Fruit fly (Drosophila melanogaster): ENCODE data around the gene Hus1-like.

Gene Hus1-like

dm6 chr3R:4813172-4813716, 1.3 kb upstream of the Hus1-like start (continued):
- no peak for TF ChIP-seq Dfd (GFP tag; optimal IDR thresholded peaks at IDR 0.05)
- TF ChIP-seq slp2 (GFP tag; optimal IDR thresholded peaks at IDR 0.05): no peak
- no peak for TF ChIP-seq Atf3 (GFP tag; optimal IDR thresholded peaks at IDR 0.05)
- TF ChIP-seq Max (GFP tag; optimal IDR thresholded peaks at IDR 0.05): peak; percentile 18
- TF ChIP-seq CG33213 (GFP tag; optimal IDR thresholded peaks at IDR 0.05): peak; percentile 43
- peak; percentile 46; the same call in 2 of the 3 replicates for TF ChIP-seq vnd (GFP tag; IDR thresholded peaks at IDR 0.05; ENCODE audit: partially characterized antibody)
- no peak for TF ChIP-seq gt (GFP tag; IDR thresholded peaks at IDR 0.05)
- no peak for TF ChIP-seq klu (GFP tag; IDR thresholded peaks at IDR 0.05)
- peak; percentile 64 for TF ChIP-seq ac (GFP tag; optimal IDR thresholded peaks at IDR 0.05)
- peak; percentile 50; the same call in 1 of the 3 replicates for TF ChIP-seq Doc3 (GFP tag; IDR thresholded peaks at IDR 0.05; ENCODE audit: partially characterized antibody)
- peak; percentile 66 for TF ChIP-seq oc (tag; optimal IDR thresholded peaks at IDR 0.05)
- peak; percentile 67 for TF ChIP-seq CG13287 (GFP tag; IDR thresholded peaks at IDR 0.05; ENCODE audit: partially characterized antibody)
- peak; percentile 73 for TF ChIP-seq lab (GFP tag; optimal IDR thresholded peaks at IDR 0.05)
- TF ChIP-seq CG9876 (GFP tag; optimal IDR thresholded peaks at IDR 0.05): no peak
- TF ChIP-seq hbn (GFP tag; IDR thresholded peaks at IDR 0.05; ENCODE audit: partially characterized antibody): peak; percentile 47; the same call in 1 of the 2 replicates
- TF ChIP-seq Blimp-1 (GFP tag; optimal IDR thresholded peaks at IDR 0.05): no peak
- TF ChIP-seq CG17802 (tag; optimal IDR thresholded peaks at IDR 0.05): peak; percentile 91
- no peak for TF ChIP-seq disco-r (GFP tag; optimal IDR thresholded peaks at IDR 0.05)
- TF ChIP-seq ind (GFP tag; optimal IDR thresholded peaks at IDR 0.05): peak; percentile 30
- TF ChIP-seq tup (GFP tag; optimal IDR thresholded peaks at IDR 0.05): no peak
- peak; percentile 23 for TF ChIP-seq Kr (GFP tag; optimal IDR thresholded peaks at IDR 0.05)
- TF ChIP-seq CG2678 (tag; optimal IDR thresholded peaks at IDR 0.05): no peak
- no peak for TF ChIP-seq CG3726 (GFP tag; IDR thresholded peaks at IDR 0.05)
- peak; percentile 5 for TF ChIP-seq NK7.1 (GFP tag; optimal IDR thresholded peaks at IDR 0.05)
- TF ChIP-seq Hmr (GFP tag; optimal IDR thresholded peaks at IDR 0.05): peak; percentile 62
- peak; percentile 42 for TF ChIP-seq tin (GFP tag; optimal IDR thresholded peaks at IDR 0.05)
- TF ChIP-seq pum (GFP tag; optimal IDR thresholded peaks at IDR 0.05): no peak
- peak; percentile 78 for TF ChIP-seq CG1529 (GFP tag; optimal IDR thresholded peaks at IDR 0.05)
- peak; percentile 4 for TF ChIP-seq CG3065 (GFP tag; optimal IDR thresholded peaks at IDR 0.05)
- TF ChIP-seq Hmx (GFP tag; optimal IDR thresholded peaks at IDR 0.05): no peak
- peak; percentile 48; the same call in 1 of the 2 replicates for TF ChIP-seq stc (GFP tag; IDR thresholded peaks at IDR 0.05)
- no peak for TF ChIP-seq Myb (GFP tag; optimal IDR thresholded peaks at IDR 0.05)
- TF ChIP-seq CG31224 (GFP tag; IDR thresholded peaks at IDR 0.05): peak; percentile 37; the same call in 1 of the 2 replicates
- 0 out of 3 replicates have a peak, but pooled peaks have one; percentile 22 for TF ChIP-seq CG2889 (GFP tag; IDR thresholded peaks at IDR 0.05)
- peak; percentile 85 for TF ChIP-seq nau (GFP tag; optimal IDR thresholded peaks at IDR 0.05)
- no peak for TF ChIP-seq Ravus (GFP tag; IDR thresholded peaks at IDR 0.05)
- TF ChIP-seq Dek (tag; optimal IDR thresholded peaks at IDR 0.05): no peak
- TF ChIP-seq eve (GFP tag; optimal IDR thresholded peaks at IDR 0.05): no peak
- peak; percentile 7 for TF ChIP-seq CG5245 (GFP tag; optimal IDR thresholded peaks at IDR 0.05)
- TF ChIP-seq CG8944 (GFP tag; optimal IDR thresholded peaks at IDR 0.05): peak; percentile 10
- TF ChIP-seq CG13123 (GFP tag; optimal IDR thresholded peaks at IDR 0.05): peak; percentile 61
- peak in 1 of 3 experiments; percentile 75 for TF ChIP-seq lola (GFP tag; optimal IDR thresholded peaks at IDR 0.05)
- TF ChIP-seq CG9817 (tag; optimal IDR thresholded peaks at IDR 0.05): peak; percentile 58
- no peak for TF ChIP-seq jumu (GFP tag; optimal IDR thresholded peaks at IDR 0.05)
- TF ChIP-seq bigmax (GFP tag; optimal IDR thresholded peaks at IDR 0.05): no peak
- peak; percentile 49 for TF ChIP-seq CG4854 (GFP tag; optimal IDR thresholded peaks at IDR 0.05)
- peak; percentile 80 for TF ChIP-seq CG1233 (GFP tag; optimal IDR thresholded peaks at IDR 0.05)
- no peak for TF ChIP-seq CkIIα-i1 (GFP tag; IDR thresholded peaks at IDR 0.05)
- peak; percentile 69 for TF ChIP-seq sob (GFP tag; IDR thresholded peaks at IDR 0.05)
- peak; percentile 37; the same call in 1 of the 2 replicates for TF ChIP-seq CG14441 (GFP tag; IDR thresholded peaks at IDR 0.05)
